ENCODE assay signal across 1 fruit fly cellular context in genomic region chr3L:22134378-22134777, dm6.
TF ChIP-seq lines count a peak whose summit lies in the region.

No protein-coding gene starts in this region.

TF ChIP-seq in whole organism, embryonic, 481 proteins besides CTCF, POLR2A, EP300 and RAD21 (continued from another document):
- TF ChIP-seq ewg (GFP tag; optimal IDR thresholded peaks at IDR 0.05; lab: Kevin White, UChicago) (peak; percentile 59), abd-A (tag; optimal IDR thresholded peaks at IDR 0.05; lab: Kevin White, UChicago) (peak; percentile 69), CG30403 (GFP tag; optimal IDR thresholded peaks at IDR 0.05; lab: Kevin White, UChicago) (peak; percentile 19), CG4360 (GFP tag; IDR thresholded peaks at IDR 0.05; lab: Robert Waterston, UW) (no peak), gsb-n (tag; optimal IDR thresholded peaks at IDR 0.05; lab: Kevin White, UChicago) (peak; percentile 7), chn (GFP tag; optimal IDR thresholded peaks at IDR 0.05; lab: Kevin White, UChicago) (no peak), CG3726 (GFP tag; IDR thresholded peaks at IDR 0.05; lab: Robert Waterston, UW) (0 out of 3 replicates have a peak, but pooled peaks have one; percentile 1), CG4854 (GFP tag; optimal IDR thresholded peaks at IDR 0.05; lab: Kevin White, UChicago) (no peak), Mrtf (GFP tag; IDR thresholded peaks at IDR 0.05; lab: Robert Waterston, UW) (no peak), emc (GFP tag; optimal IDR thresholded peaks at IDR 0.05; lab: Kevin White, UChicago) (no peak), HHEX (GFP tag; optimal IDR thresholded peaks at IDR 0.05; lab: Kevin White, UChicago) (peak; percentile 20), nmo (GFP tag; optimal IDR thresholded peaks at IDR 0.05; lab: Kevin White, UChicago) (peak; percentile 26), jumu (GFP tag; optimal IDR thresholded peaks at IDR 0.05; lab: Kevin White, UChicago) (no peak), exex (tag; optimal IDR thresholded peaks at IDR 0.05; lab: Kevin White, UChicago) (no peak), CG31365 (tag; optimal IDR thresholded peaks at IDR 0.05; lab: Kevin White, UChicago) (no peak), Dbx (GFP tag; IDR thresholded peaks at IDR 0.05; lab: Robert Waterston, UW) (0 out of 3 replicates have a peak, but pooled peaks have one; percentile 16), CG11504 (tag; optimal IDR thresholded peaks at IDR 0.05; lab: Kevin White, UChicago) (peak; percentile 21), CG8089 (GFP tag; optimal IDR thresholded peaks at IDR 0.05; lab: Kevin White, UChicago) (no peak), CG2875 (GFP tag; optimal IDR thresholded peaks at IDR 0.05; lab: Kevin White, UChicago) (no peak), dysf (GFP tag; IDR thresholded peaks at IDR 0.05; lab: Robert Waterston, UW) (peak; percentile 50; the same call in 1 of the 3 replicates), CG2199 (GFP tag; IDR thresholded peaks at IDR 0.05; lab: Robert Waterston, UW) (peak; percentile 96), bbx (GFP tag; IDR thresholded peaks at IDR 0.05; lab: Robert Waterston, UW; ENCODE audit: partially characterized antibody) (no peak), CG10366 (GFP tag; IDR thresholded peaks at IDR 0.05; lab: Robert Waterston, UW) (no peak), CG2202 (tag; optimal IDR thresholded peaks at IDR 0.05; lab: Kevin White, UChicago) (no peak), zf30C (GFP tag; optimal IDR thresholded peaks at IDR 0.05; lab: Kevin White, UChicago) (peak; percentile 65), HLH3B (GFP tag; IDR thresholded peaks at IDR 0.05; lab: Robert Waterston, UW) (peak; percentile 28; the same call in 1 of the 2 replicates), ken (GFP tag; IDR thresholded peaks at IDR 0.05; lab: Robert Waterston, UW) (no peak), Fer3 (tag; optimal IDR thresholded peaks at IDR 0.05; lab: Kevin White, UChicago) (peak; percentile 3), dati (GFP tag; IDR thresholded peaks at IDR 0.05; lab: Robert Waterston, UW) (no peak), CG34422 (GFP tag; IDR thresholded peaks at IDR 0.05; lab: Robert Waterston, UW) (no peak), CG6654 (GFP tag; optimal IDR thresholded peaks at IDR 0.05; lab: Kevin White, UChicago) (no peak), Myb (GFP tag; optimal IDR thresholded peaks at IDR 0.05; lab: Kevin White, UChicago) (no peak), Rfx (GFP tag; IDR thresholded peaks at IDR 0.05; lab: Robert Waterston, UW) (peak; percentile 49; the same call in 1 of the 2 replicates), lab (GFP tag; optimal IDR thresholded peaks at IDR 0.05; lab: Kevin White, UChicago) (peak; percentile 44), Med (GFP tag; lab: Kevin White, UChicago) (peak; percentile 81), Deaf1 (tag; optimal IDR thresholded peaks at IDR 0.05; lab: Kevin White, UChicago) (no peak), CG10147 (GFP tag; optimal IDR thresholded peaks at IDR 0.05; lab: Kevin White, UChicago) (no peak), CG18619 (GFP tag; optimal IDR thresholded peaks at IDR 0.05; lab: Kevin White, UChicago) (no peak), HmgD (GFP tag; optimal IDR thresholded peaks at IDR 0.05; lab: Kevin White, UChicago) (no peak), Hr51 (GFP tag; optimal IDR thresholded peaks at IDR 0.05; lab: Kevin White, UChicago) (peak in 1 of 2 experiments; percentile 40), CG8944 (GFP tag; optimal IDR thresholded peaks at IDR 0.05; lab: Kevin White, UChicago) (no peak), CG10979 (tag; optimal IDR thresholded peaks at IDR 0.05; lab: Kevin White, UChicago) (peak; percentile 8), slbo (GFP tag; IDR thresholded peaks at IDR 0.05; lab: Robert Waterston, UW) (peak; percentile 42), Taf1 (GFP tag; IDR thresholded peaks at IDR 0.05; lab: Robert Waterston, UW) (no peak), CG12071 (GFP tag; optimal IDR thresholded peaks at IDR 0.05; lab: Kevin White, UChicago) (no peak), CG1832 (GFP tag; optimal IDR thresholded peaks at IDR 0.05; lab: Kevin White, UChicago) (no peak), Side (GFP tag; optimal IDR thresholded peaks at IDR 0.05; lab: Kevin White, UChicago) (peak; percentile 22), CG17802 (tag; optimal IDR thresholded peaks at IDR 0.05; lab: Kevin White, UChicago) (no peak), CG15269 (tag; optimal IDR thresholded peaks at IDR 0.05; lab: Kevin White, UChicago) (peak; percentile 14), Meics (GFP tag; optimal IDR thresholded peaks at IDR 0.05; lab: Kevin White, UChicago) (peak; percentile 3), phol (tag; optimal IDR thresholded peaks at IDR 0.05; lab: Kevin White, UChicago) (peak; percentile 7), CrebB (tag; optimal IDR thresholded peaks at IDR 0.05; lab: Kevin White, UChicago) (no peak), Pdp1 (GFP tag; optimal IDR thresholded peaks at IDR 0.05; lab: Kevin White, UChicago) (peak in 1 of 2 experiments; percentile 4), ac (GFP tag; optimal IDR thresholded peaks at IDR 0.05; lab: Kevin White, UChicago) (no peak), NfI (GFP tag; optimal IDR thresholded peaks at IDR 0.05; lab: Kevin White, UChicago) (no peak), CG2129 (GFP tag; IDR thresholded peaks at IDR 0.05; lab: Robert Waterston, UW; ENCODE audit: partially characterized antibody) (no peak), Aef1 (GFP tag; IDR thresholded peaks at IDR 0.05; lab: Robert Waterston, UW) (no peak), Atf6 (GFP tag; IDR thresholded peaks at IDR 0.05; lab: Robert Waterston, UW) (peak; percentile 30; the same call in 1 of the 2 replicates), sens (GFP tag; lab: Kevin White, UChicago) (peak; percentile 59), CG13424 (tag; optimal IDR thresholded peaks at IDR 0.05; lab: Kevin White, UChicago) (peak; percentile 5), esg (GFP tag; conservative IDR thresholded peaks at IDR 0.05; lab: Robert Waterston, UW) (peak; percentile 42; the same call in 1 of the 2 replicates), CG18599 (GFP tag; optimal IDR thresholded peaks at IDR 0.05; lab: Kevin White, UChicago) (peak; percentile 45), CG13624 (GFP tag; optimal IDR thresholded peaks at IDR 0.05; lab: Kevin White, UChicago) (peak; percentile 35), CG6254 (GFP tag; optimal IDR thresholded peaks at IDR 0.05; lab: Kevin White, UChicago) (no peak), Hsf (GFP tag; optimal IDR thresholded peaks at IDR 0.05; lab: Kevin White, UChicago) (no peak), bsh (GFP tag; optimal IDR thresholded peaks at IDR 0.05; lab: Kevin White, UChicago) (peak in 1 of 2 experiments; percentile 6), jigr1 (GFP tag; IDR thresholded peaks at IDR 0.05; lab: Robert Waterston, UW) (no peak), CG2116 (GFP tag; optimal IDR thresholded peaks at IDR 0.05; lab: Kevin White, UChicago) (no peak), Fer1 (GFP tag; optimal IDR thresholded peaks at IDR 0.05; lab: Kevin White, UChicago) (peak; percentile 2), br (optimal IDR thresholded peaks at IDR 0.05; lab: Kevin White, UChicago) (no peak), Tbp (GFP tag; optimal IDR thresholded peaks at IDR 0.05; lab: Kevin White, UChicago) (no peak), caup (GFP tag; optimal IDR thresholded peaks at IDR 0.05; lab: Kevin White, UChicago; ENCODE audit: severe bottlenecking) (peak; percentile 3), CG4617 (GFP tag; optimal IDR thresholded peaks at IDR 0.05; lab: Kevin White, UChicago; ENCODE audit: borderline replicate concordance) (no peak), CG32772 (GFP tag; IDR thresholded peaks at IDR 0.05; lab: Robert Waterston, UW) (no peak), mam (GFP tag; optimal IDR thresholded peaks at IDR 0.05; lab: Kevin White, UChicago) (peak; percentile 22)
